Fruit fly (Drosophila melanogaster) whole organism, embryonic: ENCODE results near the gene CG32032.

Experiments
- ATbp ChIP-seq: fragments of 200-800 bp; sonication (Bioruptor generic); optimal IDR thresholded peaks from 2 replicates; lab custom pipeline; 2017; ENCODE audit warnings: missing biosample characterization, mild to moderate bottlenecking, missing genetic modification characterization, missing genetic modification reagents
- Adf1 ChIP-seq: fragments of 200-800 bp; sonication (Bioruptor generic); IDR thresholded peaks from 2 replicates; pipeline ENCODE4 v1.3.6; 2022; ENCODE audit warnings: missing biosample characterization, missing genetic modification characterization
- CG11504 ChIP-seq: fragments of 200-800 bp; sonication (Bioruptor generic); optimal IDR thresholded peaks from 3 replicates; lab custom pipeline; 2019; ENCODE audit warnings: missing biosample characterization, mild to moderate bottlenecking, missing genetic modification characterization, moderate library complexity
- CG13287 ChIP-seq: fragments of 200-800 bp; sonication (Bioruptor generic); IDR thresholded peaks from 2 replicates; pipeline ENCODE4 v1.3.6; 2022; ENCODE audit warnings: missing biosample characterization, missing genetic modification characterization; ENCODE audit not compliant: partially characterized antibody
- CG13775 ChIP-seq: fragments of 200-800 bp; sonication (Bioruptor generic); optimal IDR thresholded peaks from 3 replicates; lab custom pipeline; 2017; ENCODE audit warnings: missing biosample characterization, mild to moderate bottlenecking, missing genetic modification characterization
- CG17361 ChIP-seq: fragments of 200-800 bp; sonication (Bioruptor generic); IDR thresholded peaks from 3 replicates; pipeline ENCODE4 v1.3.6; 2022; ENCODE audit warnings: missing biosample characterization, missing genetic modification characterization
- CG18476 ChIP-seq: fragments of 200-800 bp; sonication (Bioruptor generic); optimal IDR thresholded peaks from 2 replicates; lab custom pipeline; 2016; ENCODE audit warnings: missing biosample characterization, mild to moderate bottlenecking, missing genetic modification characterization
- CG18599 ChIP-seq: fragments of 200-800 bp; sonication (Bioruptor generic); optimal IDR thresholded peaks from 3 replicates; lab custom pipeline; 2017; ENCODE audit warnings: missing biosample characterization, missing genetic modification characterization, mild to moderate bottlenecking, moderate library complexity, missing genetic modification reagents
- CG2120 ChIP-seq: fragments of 200-800 bp; sonication (Bioruptor generic); optimal IDR thresholded peaks from 3 replicates; lab custom pipeline; 2016; ENCODE audit warnings: missing biosample characterization, missing genetic modification characterization
- CG2875 ChIP-seq: fragments of 200-800 bp; sonication (Bioruptor generic); optimal IDR thresholded peaks from 2 replicates; lab custom pipeline; 2017; ENCODE audit warnings: missing biosample characterization, mild to moderate bottlenecking, missing genetic modification characterization, missing genetic modification reagents
- CG30403 ChIP-seq: fragments of 200-800 bp; sonication (Bioruptor generic); optimal IDR thresholded peaks from 3 replicates; lab custom pipeline; 2016; ENCODE audit warnings: missing biosample characterization, missing genetic modification characterization
- CG4854 ChIP-seq: fragments of 200-800 bp; sonication (Bioruptor generic); optimal IDR thresholded peaks from 2 replicates; lab custom pipeline; 2016; ENCODE audit warnings: missing biosample characterization, missing genetic modification characterization, inconsistent platforms
- CG6683 ChIP-seq: fragments of 200-800 bp; sonication (Bioruptor generic); optimal IDR thresholded peaks from 2 replicates; lab custom pipeline; 2017; ENCODE audit warnings: missing biosample characterization, mild to moderate bottlenecking, missing genetic modification characterization, missing genetic modification reagents
- CG6854 ChIP-seq: fragments of 200-800 bp; sonication (Bioruptor generic); optimal IDR thresholded peaks from 3 replicates; lab custom pipeline; 2017; ENCODE audit warnings: missing biosample characterization, mild to moderate bottlenecking, missing genetic modification characterization
- CG7271 ChIP-seq: fragments of 200-800 bp; sonication (Bioruptor generic); optimal IDR thresholded peaks from 2 replicates; lab custom pipeline; 2018; ENCODE audit warnings: missing biosample characterization, mild to moderate bottlenecking, missing genetic modification characterization, moderate library complexity
- CG9727 ChIP-seq: fragments of 200-800 bp; sonication (Bioruptor generic); optimal IDR thresholded peaks from 3 replicates; lab custom pipeline; 2017; ENCODE audit warnings: missing biosample characterization, mild to moderate bottlenecking, missing genetic modification characterization
- CG9876 ChIP-seq: fragments of 200-800 bp; sonication (Bioruptor generic); optimal IDR thresholded peaks from 2 replicates; lab custom pipeline; 2016; ENCODE audit warnings: missing biosample characterization, missing genetic modification characterization
- CoRest ChIP-seq: fragments of 200-800 bp; sonication (Bioruptor generic); optimal IDR thresholded peaks from 3 replicates; lab custom pipeline; 2018; ENCODE audit warnings: missing biosample characterization, mild to moderate bottlenecking, missing genetic modification characterization, moderate library complexity
- Deaf1 ChIP-seq: fragments of 200-800 bp; optimal IDR thresholded peaks from 3 replicates; lab custom pipeline; 2019; ENCODE audit warnings: missing biosample characterization, mild to moderate bottlenecking, missing genetic modification characterization, moderate library complexity
- Dip2 ChIP-seq: fragments of 200-800 bp; sonication (Bioruptor generic); IDR thresholded peaks from 2 replicates; pipeline ENCODE4 v1.3.6; 2022; ENCODE audit warnings: missing biosample characterization, missing genetic modification characterization
- Elba2 ChIP-seq: fragments of 200-800 bp; sonication (Bioruptor generic); optimal IDR thresholded peaks from 3 replicates; lab custom pipeline; 2016; ENCODE audit warnings: missing biosample characterization, missing genetic modification characterization
- HLHmδ ChIP-seq: fragments of 200-800 bp; sonication (Bioruptor generic); optimal IDR thresholded peaks from 2 replicates; lab custom pipeline; 2018; ENCODE audit warnings: missing biosample characterization, mild to moderate bottlenecking, missing genetic modification characterization, moderate library complexity
- HmgZ ChIP-seq: fragments of 200-800 bp; sonication (Bioruptor generic); optimal IDR thresholded peaks from 2 replicates; lab custom pipeline; 2018; ENCODE audit warnings: missing biosample characterization, mild to moderate bottlenecking, missing genetic modification characterization
- Max ChIP-seq: fragments of 200-800 bp; sonication (Bioruptor generic); optimal IDR thresholded peaks from 2 replicates; lab custom pipeline; 2016; ENCODE audit warnings: missing biosample characterization, mild to moderate bottlenecking, missing genetic modification characterization
- Sox102F ChIP-seq: fragments of 200-800 bp; sonication (Bioruptor generic); optimal IDR thresholded peaks from 2 replicates; lab custom pipeline; 2018; ENCODE audit warnings: missing biosample characterization, mild to moderate bottlenecking, missing genetic modification characterization, moderate library complexity
- Trl ChIP-seq, 3 experiments: fragments of >200 bp in 2 of 3; fragments of 200-800 bp in 1 of 3; sonication (Bioruptor generic) in 1 of 3; optimal IDR thresholded peaks; 2 replicates in 1 of 3; 3 replicates in 2 of 3; lab custom pipeline; 2016 to 2017; ENCODE audit warnings: missing biosample characterization in 1 of 3, missing genetic modification characterization in 1 of 3
- Xrp1 ChIP-seq: fragments of 200-800 bp; sonication (Bioruptor generic); IDR thresholded peaks from 2 replicates; pipeline ENCODE4 v1.3.6; 2022; ENCODE audit warnings: missing biosample characterization, missing genetic modification characterization
- az2 ChIP-seq: fragments of 200-800 bp; sonication (Bioruptor generic); optimal IDR thresholded peaks from 3 replicates; lab custom pipeline; 2016; ENCODE audit warnings: missing biosample characterization, missing genetic modification characterization
- bigmax ChIP-seq: fragments of 200-800 bp; sonication (Bioruptor generic); optimal IDR thresholded peaks from 2 replicates; lab custom pipeline; 2018; ENCODE audit warnings: missing biosample characterization, mild to moderate bottlenecking, missing genetic modification characterization
- cg ChIP-seq: fragments of 200-800 bp; sonication (Bioruptor generic); optimal IDR thresholded peaks from 3 replicates; lab custom pipeline; 2019; ENCODE audit warnings: missing biosample characterization, mild to moderate bottlenecking, missing genetic modification characterization, moderate library complexity
- ci ChIP-seq: fragments of 200-800 bp; sonication (Bioruptor generic); IDR thresholded peaks from 3 replicates; pipeline ENCODE4 v1.3.6; 2022; ENCODE audit warnings: missing biosample characterization, missing genetic modification characterization
- cwo ChIP-seq: fragments of 200-800 bp; sonication (Bioruptor generic); optimal IDR thresholded peaks from 3 replicates; lab custom pipeline; 2017; ENCODE audit warnings: missing biosample characterization, missing genetic modification characterization, mild to moderate bottlenecking, moderate library complexity, missing genetic modification reagents
- danr ChIP-seq: fragments of 200-800 bp; sonication (Bioruptor generic); IDR thresholded peaks from 2 replicates; pipeline ENCODE4 v1.3.6; 2022; ENCODE audit warnings: missing biosample characterization, missing genetic modification characterization
- dmrt99B ChIP-seq: fragments of 200-800 bp; sonication (Bioruptor generic); optimal IDR thresholded peaks from 2 replicates; lab custom pipeline; 2018; ENCODE audit warnings: missing biosample characterization, mild to moderate bottlenecking, missing genetic modification characterization, moderate library complexity
- gem ChIP-seq: fragments of 200-800 bp; sonication (Bioruptor generic); optimal IDR thresholded peaks from 2 replicates; lab custom pipeline; 2019; ENCODE audit warnings: missing biosample characterization, mild to moderate bottlenecking, missing genetic modification characterization, moderate library complexity
- grn ChIP-seq: fragments of 200-800 bp; sonication (Bioruptor generic); optimal IDR thresholded peaks from 3 replicates; lab custom pipeline; 2017; ENCODE audit warnings: missing biosample characterization, missing genetic modification characterization
- gro ChIP-seq: fragments of 200-800 bp; sonication (Bioruptor generic); optimal IDR thresholded peaks from 2 replicates; lab custom pipeline; 2016; ENCODE audit warnings: missing biosample characterization, missing genetic modification characterization
- h ChIP-seq: fragments of >200 bp; optimal IDR thresholded peaks from 2 replicates; lab custom pipeline; 2017
- lbe ChIP-seq: fragments of 200-800 bp; sonication (Bioruptor generic); optimal IDR thresholded peaks from 2 replicates; lab custom pipeline; 2016; ENCODE audit warnings: missing biosample characterization, mild to moderate bottlenecking, missing genetic modification characterization
- ranshi ChIP-seq: fragments of 200-800 bp; sonication (Bioruptor generic); IDR thresholded peaks from 2 replicates; pipeline ENCODE4 v1.3.6; 2022; ENCODE audit warnings: missing biosample characterization, missing genetic modification characterization
- row ChIP-seq: fragments of 200-800 bp; sonication (Bioruptor generic); IDR thresholded peaks from 3 replicates; pipeline ENCODE4 v1.3.6; 2022; ENCODE audit warnings: missing biosample characterization, missing genetic modification characterization
- salm ChIP-seq: fragments of 200-800 bp; sonication (Bioruptor generic); optimal IDR thresholded peaks from 2 replicates; lab custom pipeline; 2018; ENCODE audit warnings: missing biosample characterization, mild to moderate bottlenecking, missing genetic modification characterization
- sr ChIP-seq: fragments of 200-800 bp; sonication (Bioruptor generic); IDR thresholded peaks from 3 replicates; pipeline ENCODE4 v1.3.6; 2022; ENCODE audit warnings: missing biosample characterization, missing genetic modification characterization
- stc ChIP-seq: fragments of 200-800 bp; sonication (Bioruptor generic); IDR thresholded peaks from 2 replicates; pipeline ENCODE4 v1.3.6; 2022; ENCODE audit warnings: missing biosample characterization, missing genetic modification characterization
- sug ChIP-seq: fragments of 200-800 bp; optimal IDR thresholded peaks from 2 replicates; lab custom pipeline; 2019; ENCODE audit warnings: missing biosample characterization, mild to moderate bottlenecking, missing genetic modification characterization, moderate library complexity
- tio ChIP-seq: fragments of 200-800 bp; sonication (Bioruptor generic); optimal IDR thresholded peaks from 2 replicates; lab custom pipeline; 2017; ENCODE audit warnings: missing biosample characterization, missing genetic modification characterization, inconsistent platforms
- unc-4 ChIP-seq: fragments of 200-800 bp; sonication (Bioruptor generic); IDR thresholded peaks from 2 replicates; pipeline ENCODE4 v1.3.6; 2022; ENCODE audit warnings: missing biosample characterization, missing genetic modification characterization; ENCODE audit not compliant: partially characterized antibody
- vvl ChIP-seq: fragments of 200-800 bp; sonication (Bioruptor generic); IDR thresholded peaks from 2 replicates; pipeline ENCODE4 v1.3.6; 2022; ENCODE audit warnings: missing biosample characterization, missing genetic modification characterization

The CG32032 gene

dm6 chr3L:9125261-9126020 is 32.6 kb downstream of the CG32032 start:
- TF ChIP-seq grn (GFP tag; lab: Kevin White, UChicago) (peak; percentile 75), Max (GFP tag; lab: Kevin White, UChicago) (peak; percentile 6), sug (peak; percentile 95), CG2120 (peak; percentile 31), gro (GFP tag; lab: Kevin White, UChicago) (no peak), CG2875 (GFP tag; lab: Kevin White, UChicago) (no peak), Dip2 (GFP tag; lab: Robert Waterston, UW) (no peak), sr (GFP tag; lab: Robert Waterston, UW) (0 out of 3 replicates have a peak, but pooled peaks have one; percentile 11), vvl (GFP tag; lab: Robert Waterston, UW) (peak; percentile 43; the same call in 1 of the 2 replicates), salm (tag; lab: Kevin White, UChicago) (peak; percentile 20), CG9727 (GFP tag; lab: Kevin White, UChicago) (peak; percentile 18), unc-4 (no peak; the same call in 1 of the 2 replicates), CG9876 (GFP tag; lab: Kevin White, UChicago) (no peak), cwo (peak; percentile 24), Xrp1 (GFP tag; lab: Robert Waterston, UW) (0 out of 2 replicates have a peak, but pooled peaks have one; percentile 12), CoRest (tag; lab: Kevin White, UChicago) (peak; percentile 38), CG17361 (GFP tag; lab: Robert Waterston, UW) (peak; percentile 64; the same call in 2 of the 3 replicates), CG18599 (GFP tag; lab: Kevin White, UChicago) (peak; percentile 19), row (GFP tag; lab: Robert Waterston, UW) (0 out of 3 replicates have a peak, but pooled peaks have one; percentile 20), bigmax (no peak), ATbp (GFP tag; lab: Kevin White, UChicago) (no peak), ranshi (GFP tag; lab: Robert Waterston, UW) (no peak), Sox102F (GFP tag; lab: Kevin White, UChicago) (peak; percentile 36), lbe (GFP tag; lab: Kevin White, UChicago) (no peak), dmrt99B (tag; lab: Kevin White, UChicago) (peak; percentile 39), danr (GFP tag; lab: Robert Waterston, UW) (0 out of 2 replicates have a peak, but pooled peaks have one; percentile 13), CG7271 (tag; lab: Kevin White, UChicago) (no peak), HLHmδ (GFP tag; lab: Kevin White, UChicago) (peak; percentile 28), stc (0 out of 2 replicates have a peak, but pooled peaks have one; percentile 35), gem (tag; lab: Kevin White, UChicago) (peak; percentile 51), Elba2 (GFP tag; lab: Kevin White, UChicago) (peak; percentile 99), Trl (optimal IDR thresholded peaks at IDR 0.05; lab: Kevin White, UChicago) (peak; percentile 95), Trl (GFP tag; optimal IDR thresholded peaks at IDR 0.05; lab: Kevin White, UChicago) (peak; percentile 18), HmgZ (tag; lab: Kevin White, UChicago) (no peak), ci (peak; percentile 50; the same call in 2 of the 3 replicates), Deaf1 (tag; lab: Kevin White, UChicago) (peak; percentile 84), CG18476 (GFP tag; lab: Kevin White, UChicago) (peak; percentile 6), az2 (GFP tag; lab: Kevin White, UChicago) (peak; percentile 1), CG11504 (tag; lab: Kevin White, UChicago) (peak; percentile 33), CG13775 (GFP tag; lab: Kevin White, UChicago) (peak; percentile 25), CG13287 (GFP tag; lab: Robert Waterston, UW) (peak; percentile 35; the same call in 1 of the 2 replicates), h (no peak), CG6683 (GFP tag; lab: Kevin White, UChicago) (no peak), cg (GFP tag; lab: Kevin White, UChicago) (peak; percentile 43), CG30403 (GFP tag; lab: Kevin White, UChicago) (peak; percentile 49), CG4854 (GFP tag; lab: Kevin White, UChicago) (no peak), Adf1 (GFP tag; lab: Robert Waterston, UW) (peak; percentile 98), CG6854 (GFP tag; lab: Kevin White, UChicago) (no peak), tio (GFP tag; lab: Kevin White, UChicago) (peak; percentile 51)
